Worm (Caenorhabditis elegans) whole organism, L3 larva: ENCODE data around the gene chtb-1.

Experiments used
- fkh-10 ChIP-seq: sonication (generic microtip); optimal IDR thresholded peaks from 2 replicates; lab custom pipeline; 2017; ENCODE audit warnings: missing biosample characterization, missing genetic modification reagents, missing genetic modification characterization
- unc-62 ChIP-seq: fragments of 150-350 bp; sonication (generic microtip); optimal IDR thresholded peaks from 4 replicates; lab custom pipeline; 2014; ENCODE audit warnings: missing biosample characterization, missing genetic modification reagents, missing genetic modification characterization
- zag-1 ChIP-seq: fragments of 150-350 bp; optimal IDR thresholded peaks from 2 replicates; lab custom pipeline; 2014; ENCODE audit warnings: missing biosample characterization, missing genetic modification characterization

ce11 chrIII:9299919-9300318, 55.3 kb downstream of the chtb-1 start, which contains the start of gene K01B6.3:
- TF ChIP-seq zag-1 (no peak), fkh-10 (GFP tag; lab: Kevin White, UChicago) (no peak), unc-62 (GFP tag; lab: Kevin White, UChicago) (no peak)
